Worm (Caenorhabditis elegans) whole organism, young adult: ENCODE results near the gene Y49F6B.8.

Source experiments
- B0261.1 ChIP-seq: sonication (generic microtip); optimal IDR thresholded peaks from 2 replicates; lab custom pipeline; 2016; ENCODE audit warnings: mild to moderate bottlenecking, missing genetic modification characterization, moderate library complexity, missing compliant biosample characterization
- F10E7.11 ChIP-seq: sonication (generic microtip); optimal IDR thresholded peaks from 2 replicates; lab custom pipeline; 2017; ENCODE audit warnings: mild to moderate bottlenecking, missing genetic modification characterization, moderate library complexity, missing compliant biosample characterization
- F23B12.7 ChIP-seq: sonication (generic microtip); optimal IDR thresholded peaks from 2 replicates; lab custom pipeline; 2017; ENCODE audit warnings: missing genetic modification characterization, mild to moderate bottlenecking, missing compliant biosample characterization, antibody characterized with exemption, moderate library complexity; ENCODE audit not compliant: insufficient read depth
- F52B5.7 ChIP-seq: sonication (generic microtip); optimal IDR thresholded peaks from 2 replicates; lab custom pipeline; 2016; ENCODE audit warnings: mild to moderate bottlenecking, missing genetic modification characterization, missing compliant biosample characterization
- K11D2.4 ChIP-seq: fragments of 200-800 bp; sonication (Bioruptor generic); IDR thresholded peaks from 2 replicates; pipeline ENCODE4 v1.3.6; 2022; ENCODE audit warnings: missing genetic modification reagents, missing genetic modification characterization, missing compliant biosample characterization
- K12H6.12 ChIP-seq: fragments of 200-800 bp; sonication (Bioruptor generic); optimal IDR thresholded peaks from 2 replicates; lab custom pipeline; 2018; ENCODE audit warnings: mild to moderate bottlenecking, missing genetic modification characterization, missing compliant biosample characterization
- T07F8.4 ChIP-seq: sonication (generic microtip); optimal IDR thresholded peaks from 2 replicates; lab custom pipeline; 2016; ENCODE audit warnings: mild to moderate bottlenecking, missing genetic modification characterization, moderate library complexity, missing compliant biosample characterization
- T26A5.8 ChIP-seq: sonication (generic microtip); optimal IDR thresholded peaks from 2 replicates; lab custom pipeline; 2016; ENCODE audit warnings: missing genetic modification characterization, missing compliant biosample characterization
- Y67H2A.10 ChIP-seq: fragments of 200-800 bp; sonication (Bioruptor generic); conservative IDR thresholded peaks from 2 replicates; pipeline ENCODE4 v1.3.6; 2022; ENCODE audit warnings: missing genetic modification reagents, missing genetic modification characterization, missing compliant biosample characterization
- attf-3 ChIP-seq: fragments of 200-800 bp; sonication (Bioruptor generic); conservative IDR thresholded peaks from 2 replicates; pipeline ENCODE4 v1.3.6; 2022; ENCODE audit warnings: missing genetic modification reagents, missing genetic modification characterization, missing compliant biosample characterization
- ccch-3 ChIP-seq: fragments of 200-800 bp; sonication (Bioruptor generic); optimal IDR thresholded peaks from 2 replicates; lab custom pipeline; 2018; ENCODE audit warnings: mild to moderate bottlenecking, missing genetic modification characterization, missing compliant biosample characterization
- ceh-91 ChIP-seq: fragments of 200-800 bp; sonication (Bioruptor generic); IDR thresholded peaks from 2 replicates; pipeline ENCODE4 v1.3.6; 2022; ENCODE audit warnings: missing genetic modification reagents, missing genetic modification characterization, missing compliant biosample characterization
- die-1 ChIP-seq: sonication (generic microtip); optimal IDR thresholded peaks from 2 replicates; lab custom pipeline; 2016; ENCODE audit warnings: missing genotype, mild to moderate bottlenecking, missing genetic modification characterization, missing compliant biosample characterization
- dpff-1 ChIP-seq: sonication (generic microtip); optimal IDR thresholded peaks from 2 replicates; lab custom pipeline; 2017; ENCODE audit warnings: mild to moderate bottlenecking, missing genetic modification characterization, missing compliant biosample characterization
- egrh-3 ChIP-seq: fragments of 200-800 bp; sonication (Bioruptor generic); IDR thresholded peaks from 2 replicates; pipeline ENCODE4 v1.3.6; 2022; ENCODE audit warnings: missing genetic modification reagents, missing genetic modification characterization, missing compliant biosample characterization
- fkh-3 ChIP-seq: sonication (generic microtip); optimal IDR thresholded peaks from 2 replicates; lab custom pipeline; 2016; ENCODE audit warnings: mild to moderate bottlenecking, missing genetic modification characterization, missing compliant biosample characterization
- gei-17 ChIP-seq: fragments of 200-800 bp; sonication (Bioruptor generic); optimal IDR thresholded peaks from 2 replicates; lab custom pipeline; 2018; ENCODE audit warnings: mild to moderate bottlenecking, missing genetic modification characterization, missing compliant biosample characterization
- him-1 ChIP-seq: sonication (generic microtip); optimal IDR thresholded peaks from 2 replicates; lab custom pipeline; 2016; ENCODE audit warnings: missing genotype, missing genetic modification reagents, missing genetic modification characterization, missing compliant biosample characterization
- hlh-26 ChIP-seq: fragments of 200-800 bp; sonication (Bioruptor generic); conservative IDR thresholded peaks from 2 replicates; pipeline ENCODE4 v1.3.6; 2022; ENCODE audit warnings: missing genetic modification reagents, missing genetic modification characterization, missing compliant biosample characterization
- hmg-20 ChIP-seq: fragments of 200-800 bp; sonication (Bioruptor generic); IDR thresholded peaks from 2 replicates; pipeline ENCODE4 v1.3.6; 2022; ENCODE audit warnings: missing genetic modification reagents, missing genetic modification characterization, missing compliant biosample characterization
- hsf-1 ChIP-seq: fragments of 200-800 bp; sonication (Bioruptor generic); IDR thresholded peaks from 2 replicates; pipeline ENCODE4 v1.3.6; 2022; ENCODE audit warnings: missing genetic modification reagents, missing genetic modification characterization, missing compliant biosample characterization
- lag-1 ChIP-seq: fragments of 200-800 bp; sonication (Bioruptor generic); IDR thresholded peaks from 2 replicates; pipeline ENCODE4 v1.3.6; 2022; ENCODE audit warnings: missing genetic modification reagents, missing genetic modification characterization, missing compliant biosample characterization
- lir-1 ChIP-seq: fragments of 200-800 bp; sonication (Bioruptor generic); conservative IDR thresholded peaks from 2 replicates; pipeline ENCODE4 v1.3.6; 2022; ENCODE audit warnings: missing genetic modification reagents, missing genetic modification characterization, missing compliant biosample characterization
- lsl-1 ChIP-seq: fragments of 200-800 bp; sonication (Bioruptor generic); optimal IDR thresholded peaks from 2 replicates; lab custom pipeline; 2018; ENCODE audit warnings: mild to moderate bottlenecking, missing genetic modification characterization, moderate library complexity, missing compliant biosample characterization
- madf-8 ChIP-seq: fragments of 200-800 bp; sonication (Bioruptor generic); conservative IDR thresholded peaks from 2 replicates; pipeline ENCODE4 v1.3.6; 2022; ENCODE audit warnings: missing genetic modification reagents, missing genetic modification characterization, missing compliant biosample characterization
- mxl-1 ChIP-seq: sonication (generic microtip); optimal IDR thresholded peaks from 2 replicates; lab custom pipeline; 2016; ENCODE audit warnings: missing genetic modification characterization, missing compliant biosample characterization
- nhr-80 ChIP-seq: sonication (generic microtip); optimal IDR thresholded peaks from 2 replicates; lab custom pipeline; 2016; ENCODE audit warnings: missing genetic modification characterization, missing compliant biosample characterization
- nhr-90 ChIP-seq: sonication (generic microtip); optimal IDR thresholded peaks from 2 replicates; lab custom pipeline; 2016; ENCODE audit warnings: missing genotype, mild to moderate bottlenecking, missing genetic modification characterization, missing compliant biosample characterization
- rec-8 ChIP-seq, 2 experiments: sonication (generic microtip); optimal IDR thresholded peaks; 2 replicates each; lab custom pipeline; 2016; ENCODE audit warnings: mild to moderate bottlenecking in 2 of 2, missing genetic modification characterization in 2 of 2, missing genetic modification reagents in 2 of 2, missing genotype in 2 of 2, missing biosample characterization in 1 of 2, missing compliant biosample characterization in 1 of 2, moderate library complexity in 1 of 2
- sea-2 ChIP-seq: fragments of 200-800 bp; sonication (Bioruptor generic); IDR thresholded peaks from 2 replicates; pipeline ENCODE4 v1.3.6; 2022; ENCODE audit warnings: missing genetic modification characterization, missing compliant biosample characterization
- snpc-1.3 ChIP-seq: sonication (generic microtip); optimal IDR thresholded peaks from 2 replicates; lab custom pipeline; 2017; ENCODE audit warnings: missing genetic modification characterization, mild to moderate bottlenecking, missing compliant biosample characterization, antibody characterized with exemption, moderate library complexity, missing genotype, missing genetic modification reagents; ENCODE audit not compliant: insufficient read depth
- somi-1 ChIP-seq: fragments of 200-800 bp; sonication (Bioruptor generic); optimal IDR thresholded peaks from 2 replicates; lab custom pipeline; 2018; ENCODE audit warnings: mild to moderate bottlenecking, missing genetic modification characterization, missing compliant biosample characterization
- unc-62 ChIP-seq: fragments of 150-350 bp; optimal IDR thresholded peaks from 2 replicates; lab custom pipeline; 2014; ENCODE audit warnings: missing biosample characterization, missing genetic modification reagents, missing genetic modification characterization
- xnd-1 ChIP-seq: sonication (generic microtip); optimal IDR thresholded peaks from 2 replicates; lab custom pipeline; 2016; ENCODE audit warnings: missing genotype, missing genetic modification reagents, missing genetic modification characterization, missing compliant biosample characterization
- ztf-22 ChIP-seq: fragments of 200-800 bp; sonication (Bioruptor generic); optimal IDR thresholded peaks from 2 replicates; lab custom pipeline; 2018; ENCODE audit warnings: mild to moderate bottlenecking, missing genetic modification characterization, moderate library complexity, missing compliant biosample characterization
- ztf-6 ChIP-seq: fragments of 200-800 bp; sonication (Bioruptor generic); IDR thresholded peaks from 2 replicates; pipeline ENCODE4 v1.3.6; 2022; ENCODE audit warnings: missing genetic modification reagents, missing genetic modification characterization, missing compliant biosample characterization

The Y49F6B.8 gene

ce11 chrII:3461586-3461985 lies 19.9 kb downstream of the Y49F6B.8 start, which contains the start of gene C16C8.8:
TSS of gene C16C8.8 (minus strand) at chrII:3461686.
- no peak for TF ChIP-seq dpff-1 (tag; lab: Kevin White, UChicago)
- TF ChIP-seq lag-1 (GFP tag; lab: Robert Waterston, UW), result no peak
- TF ChIP-seq T26A5.8 (tag; lab: Kevin White, UChicago), result no peak
- no peak for TF ChIP-seq unc-62 (GFP tag; lab: Kevin White, UChicago)
- TF ChIP-seq hmg-20 (GFP tag; lab: Robert Waterston, UW), result no peak
- TF ChIP-seq lsl-1 (GFP tag; lab: Kevin White, UChicago), result no peak
- TF ChIP-seq gei-17 (GFP tag; lab: Kevin White, UChicago), result no peak
- TF ChIP-seq nhr-90 (tag; lab: Kevin White, UChicago), result no peak
- no peak for TF ChIP-seq rec-8 (tag; optimal IDR thresholded peaks at IDR 0.05; lab: Kevin White, UChicago)
- TF ChIP-seq die-1 (tag; lab: Kevin White, UChicago), result no peak
- no peak for TF ChIP-seq egrh-3 (GFP tag; lab: Robert Waterston, UW)
- no peak for TF ChIP-seq ccch-3 (GFP tag; lab: Kevin White, UChicago)
- no peak for TF ChIP-seq him-1 (tag; lab: Kevin White, UChicago)
- no peak for TF ChIP-seq sea-2 (GFP tag; lab: Robert Waterston, UW)
- no peak for TF ChIP-seq T07F8.4 (tag; lab: Kevin White, UChicago)
- TF ChIP-seq Y67H2A.10 (GFP tag; lab: Robert Waterston, UW), result no peak
- no peak for TF ChIP-seq mxl-1 (tag; lab: Kevin White, UChicago)
- TF ChIP-seq hlh-26, result no peak

ce11 chrII:3460048-3460447 lies 21.4 kb downstream of the Y49F6B.8 start, which contains the start of gene C16C8.7:
TSS of gene C16C8.7 (minus strand) at chrII:3460148.
- no peak for TF ChIP-seq snpc-1.3 (tag; lab: Kevin White, UChicago)
- TF ChIP-seq xnd-1 (tag; lab: Kevin White, UChicago), result no peak
- TF ChIP-seq, all 124 proteins: peak for 0

- TF ChIP-seq madf-8 (GFP tag; lab: Robert Waterston, UW), result no peak
- TF ChIP-seq ztf-22 (GFP tag; lab: Kevin White, UChicago), result no peak
- TF ChIP-seq B0261.1 (tag; lab: Kevin White, UChicago), result no peak
- no peak for TF ChIP-seq somi-1 (GFP tag; lab: Kevin White, UChicago)
- TF ChIP-seq nhr-80 (tag; lab: Kevin White, UChicago), result no peak
- no peak for TF ChIP-seq K11D2.4 (GFP tag; lab: Robert Waterston, UW)
- no peak for TF ChIP-seq F52B5.7 (tag; lab: Kevin White, UChicago)
- TF ChIP-seq hsf-1, result no peak
- TF ChIP-seq F23B12.7 (tag; lab: Kevin White, UChicago), result no peak
- no peak for TF ChIP-seq lir-1 (GFP tag; lab: Robert Waterston, UW)
- TF ChIP-seq attf-3, result no peak
- no peak for TF ChIP-seq ztf-6
- TF ChIP-seq fkh-3 (tag; lab: Kevin White, UChicago), result no peak
- no peak for TF ChIP-seq F10E7.11 (tag; lab: Kevin White, UChicago)
- no peak for TF ChIP-seq ceh-91
- no peak for TF ChIP-seq K12H6.12
- TF ChIP-seq, all 124 proteins: peak for 0
Measured at ce11 chrII:3459199-3459598, 22.3 kb downstream of the Y49F6B.8 start.
